Fruit fly (Drosophila melanogaster) whole organism, embryonic: Measurements from ENCODE around the gene Etfb.

ENCODE experiments used
- CG10267 ChIP-seq: fragments of 200-800 bp; sonication (Bioruptor generic); optimal IDR thresholded peaks from 2 replicates; lab custom pipeline; 2018; ENCODE audit warnings: missing biosample characterization, mild to moderate bottlenecking, missing genetic modification characterization, moderate library complexity
- CG10543 ChIP-seq: fragments of 200-800 bp; sonication (Bioruptor generic); optimal IDR thresholded peaks from 3 replicates; lab custom pipeline; 2017; ENCODE audit warnings: missing biosample characterization, mild to moderate bottlenecking, missing genetic modification characterization, moderate library complexity
- CG10979 ChIP-seq: fragments of 200-800 bp; sonication (Bioruptor generic); optimal IDR thresholded peaks from 2 replicates; lab custom pipeline; 2018; ENCODE audit warnings: missing biosample characterization, mild to moderate bottlenecking, missing genetic modification characterization, moderate library complexity
- CG12071 ChIP-seq: fragments of 200-800 bp; sonication (Bioruptor generic); optimal IDR thresholded peaks from 3 replicates; lab custom pipeline; 2018; ENCODE audit warnings: missing biosample characterization, mild to moderate bottlenecking, missing genetic modification characterization
- CG1233 ChIP-seq: fragments of 200-800 bp; sonication (Bioruptor generic); optimal IDR thresholded peaks from 4 replicates; lab custom pipeline; 2018; ENCODE audit warnings: missing biosample characterization, mild to moderate bottlenecking, missing genetic modification characterization
- CG12391 ChIP-seq: fragments of 200-800 bp; sonication (Bioruptor generic); optimal IDR thresholded peaks from 3 replicates; lab custom pipeline; 2018; ENCODE audit warnings: missing biosample characterization, mild to moderate bottlenecking, missing genetic modification characterization, moderate library complexity
- CG12659 ChIP-seq: fragments of 200-800 bp; sonication (Bioruptor generic); optimal IDR thresholded peaks from 3 replicates; lab custom pipeline; 2017; ENCODE audit warnings: mild to moderate bottlenecking, missing biosample characterization, missing genetic modification reagents, missing genetic modification characterization
- CG12769 ChIP-seq: fragments of 200-800 bp; sonication (Bioruptor generic); optimal IDR thresholded peaks from 2 replicates; lab custom pipeline; 2019; ENCODE audit warnings: missing biosample characterization, mild to moderate bottlenecking, missing genetic modification characterization, moderate library complexity
- CG14965 ChIP-seq: fragments of 200-800 bp; sonication (Bioruptor generic); optimal IDR thresholded peaks from 2 replicates; lab custom pipeline; 2016; ENCODE audit warnings: missing biosample characterization, missing genetic modification characterization, borderline replicate concordance
- CG15696 ChIP-seq: fragments of 200-800 bp; sonication (Bioruptor generic); optimal IDR thresholded peaks from 2 replicates; lab custom pipeline; 2019; ENCODE audit warnings: missing biosample characterization, mild to moderate bottlenecking, missing genetic modification characterization, moderate library complexity
- CG16779 ChIP-seq: fragments of 200-800 bp; sonication (Bioruptor generic); IDR thresholded peaks from 2 replicates; pipeline ENCODE4 v1.3.6; 2022; ENCODE audit warnings: missing biosample characterization, missing genetic modification characterization
- CG2129 ChIP-seq: fragments of 200-800 bp; sonication (Bioruptor generic); IDR thresholded peaks from 2 replicates; pipeline ENCODE4 v1.3.6; 2022; ENCODE audit warnings: missing biosample characterization, missing genetic modification characterization; ENCODE audit not compliant: partially characterized antibody
- CG32772 ChIP-seq: fragments of 200-800 bp; sonication (Bioruptor generic); IDR thresholded peaks from 2 replicates; pipeline ENCODE4 v1.3.6; 2022; ENCODE audit warnings: missing biosample characterization, missing genetic modification characterization
- CG3281 ChIP-seq: fragments of 200-800 bp; sonication (Bioruptor generic); optimal IDR thresholded peaks from 3 replicates; lab custom pipeline; 2017; ENCODE audit warnings: missing biosample characterization, mild to moderate bottlenecking, missing genetic modification characterization
- CG4328 ChIP-seq: fragments of 200-800 bp; sonication (Bioruptor generic); optimal IDR thresholded peaks from 3 replicates; lab custom pipeline; 2017; ENCODE audit warnings: missing biosample characterization, missing genetic modification reagents, missing genetic modification characterization
- CG4707 ChIP-seq: fragments of 200-800 bp; sonication (Bioruptor generic); optimal IDR thresholded peaks from 2 replicates; lab custom pipeline; 2018; ENCODE audit warnings: missing biosample characterization, mild to moderate bottlenecking, missing genetic modification characterization, moderate library complexity
- CG8281 ChIP-seq: fragments of 200-800 bp; sonication (Bioruptor generic); optimal IDR thresholded peaks from 2 replicates; lab custom pipeline; 2018; ENCODE audit warnings: missing biosample characterization, mild to moderate bottlenecking, missing genetic modification characterization, moderate library complexity
- CG8478 ChIP-seq: fragments of >200 bp; optimal IDR thresholded peaks from 2 replicates; lab custom pipeline; 2018
- CG9215 ChIP-seq: fragments of 200-800 bp; sonication (Bioruptor generic); IDR thresholded peaks from 2 replicates; pipeline ENCODE4 v1.3.6; 2022; ENCODE audit warnings: missing biosample characterization, missing genetic modification characterization
- CG9817 ChIP-seq: fragments of 200-800 bp; sonication (Bioruptor generic); optimal IDR thresholded peaks from 2 replicates; lab custom pipeline; 2018; ENCODE audit warnings: missing biosample characterization, mild to moderate bottlenecking, missing genetic modification characterization, moderate library complexity
- D ChIP-seq, 2 experiments: fragments of 200-800 bp in 1 of 2; fragments of >200 bp in 1 of 2; sonication (Bioruptor generic) in 1 of 2; optimal IDR thresholded peaks; 2 replicates in 1 of 2; 3 replicates in 1 of 2; lab custom pipeline; 2017; ENCODE audit warnings: mild to moderate bottlenecking in 1 of 2, missing biosample characterization in 1 of 2, missing genetic modification characterization in 1 of 2, missing genetic modification reagents in 1 of 2
- Dek ChIP-seq: fragments of 200-800 bp; sonication (Bioruptor generic); optimal IDR thresholded peaks from 3 replicates; lab custom pipeline; 2019; ENCODE audit warnings: missing biosample characterization, mild to moderate bottlenecking, missing genetic modification characterization, moderate library complexity
- Dfd ChIP-seq, 2 experiments: fragments of >200 bp; optimal IDR thresholded peaks; 2 replicates each; lab custom pipeline; 2017; ENCODE audit warnings: missing biosample characterization in 2 of 2, missing genetic modification characterization in 2 of 2
- Dip3 ChIP-seq: fragments of 200-800 bp; sonication (Bioruptor generic); optimal IDR thresholded peaks from 3 replicates; lab custom pipeline; 2016; ENCODE audit warnings: missing biosample characterization, missing genetic modification characterization
- Dp ChIP-seq: fragments of 200-800 bp; sonication (Bioruptor generic); optimal IDR thresholded peaks from 2 replicates; lab custom pipeline; 2018; ENCODE audit warnings: missing biosample characterization, mild to moderate bottlenecking, missing genetic modification characterization, moderate library complexity
- H2.0 ChIP-seq: fragments of 200-800 bp; sonication (Bioruptor generic); IDR thresholded peaks from 2 replicates; pipeline ENCODE4 v1.3.6; 2022; ENCODE audit warnings: missing biosample characterization, missing genetic modification characterization
- HLH4C ChIP-seq: fragments of 200-800 bp; sonication (Bioruptor generic); IDR thresholded peaks from 3 replicates; pipeline ENCODE4 v1.3.6; 2022; ENCODE audit warnings: missing biosample characterization, missing genetic modification characterization; ENCODE audit not compliant: partially characterized antibody
- HmgZ ChIP-seq: fragments of 200-800 bp; sonication (Bioruptor generic); optimal IDR thresholded peaks from 2 replicates; lab custom pipeline; 2018; ENCODE audit warnings: missing biosample characterization, mild to moderate bottlenecking, missing genetic modification characterization
- NK7.1 ChIP-seq: fragments of 200-800 bp; sonication (Bioruptor generic); optimal IDR thresholded peaks from 3 replicates; lab custom pipeline; 2016; ENCODE audit warnings: missing biosample characterization, missing genetic modification characterization
- Opbp ChIP-seq: fragments of 200-800 bp; sonication (Bioruptor generic); IDR thresholded peaks from 3 replicates; pipeline ENCODE4 v1.3.6; 2022; ENCODE audit warnings: missing biosample characterization, missing genetic modification characterization; ENCODE audit not compliant: partially characterized antibody
- Poxn ChIP-seq: fragments of 200-800 bp; sonication (Bioruptor generic); IDR thresholded peaks from 2 replicates; pipeline ENCODE4 v1.3.6; 2022; ENCODE audit warnings: missing biosample characterization, missing genetic modification characterization
- Xrp1 ChIP-seq: fragments of 200-800 bp; sonication (Bioruptor generic); IDR thresholded peaks from 2 replicates; pipeline ENCODE4 v1.3.6; 2022; ENCODE audit warnings: missing biosample characterization, missing genetic modification characterization
- ap ChIP-seq: fragments of 200-800 bp; sonication (Bioruptor generic); IDR thresholded peaks from 2 replicates; pipeline ENCODE4 v1.3.6; 2022; ENCODE audit warnings: missing biosample characterization, missing genetic modification characterization
- ash1 ChIP-seq: fragments of 200-800 bp; sonication (Bioruptor generic); optimal IDR thresholded peaks from 2 replicates; lab custom pipeline; 2018; ENCODE audit warnings: missing biosample characterization, mild to moderate bottlenecking, missing genetic modification characterization
- cas ChIP-seq: fragments of 200-800 bp; sonication (Bioruptor generic); IDR thresholded peaks from 2 replicates; pipeline ENCODE4 v1.3.6; 2022; ENCODE audit warnings: missing biosample characterization, missing genetic modification characterization
- caup ChIP-seq: fragments of 200-800 bp; sonication (Bioruptor generic); optimal IDR thresholded peaks from 3 replicates; lab custom pipeline; 2017; ENCODE audit warnings: missing biosample characterization, mild to moderate bottlenecking, missing genetic modification characterization, moderate library complexity; ENCODE audit not compliant: severe bottlenecking
- corto ChIP-seq: fragments of 200-800 bp; sonication (Bioruptor generic); optimal IDR thresholded peaks from 2 replicates; lab custom pipeline; 2016; ENCODE audit warnings: missing biosample characterization, mild to moderate bottlenecking, missing genetic modification characterization, moderate library complexity
- grau ChIP-seq: fragments of 200-800 bp; optimal IDR thresholded peaks from 3 replicates; lab custom pipeline; 2019; ENCODE audit warnings: missing biosample characterization, mild to moderate bottlenecking, missing genetic modification characterization, moderate library complexity
- hth ChIP-seq: fragments of >200 bp; optimal IDR thresholded peaks from 2 replicates; lab custom pipeline; 2017; ENCODE audit warnings: inconsistent platforms
- rib ChIP-seq: fragments of 200-800 bp; sonication (Bioruptor generic); IDR thresholded peaks from 2 replicates; pipeline ENCODE4 v1.3.6; 2022; ENCODE audit warnings: missing biosample characterization, missing genetic modification characterization
- schlank ChIP-seq: fragments of 200-800 bp; sonication (Bioruptor generic); optimal IDR thresholded peaks from 2 replicates; lab custom pipeline; 2018; ENCODE audit warnings: missing biosample characterization, mild to moderate bottlenecking, missing genetic modification characterization
- sens-2 ChIP-seq: fragments of 200-800 bp; sonication (Bioruptor generic); IDR thresholded peaks from 2 replicates; pipeline ENCODE4 v1.3.6; 2022; ENCODE audit warnings: missing biosample characterization, missing genetic modification characterization
- stc ChIP-seq: fragments of 200-800 bp; sonication (Bioruptor generic); IDR thresholded peaks from 2 replicates; pipeline ENCODE4 v1.3.6; 2022; ENCODE audit warnings: missing biosample characterization, missing genetic modification characterization
- vfl ChIP-seq: fragments of 200-800 bp; sonication (Bioruptor generic); optimal IDR thresholded peaks from 2 replicates; lab custom pipeline; 2016; ENCODE audit warnings: missing biosample characterization, missing genetic modification characterization
- z ChIP-seq: fragments of 200-800 bp; sonication (Bioruptor generic); IDR thresholded peaks from 3 replicates; pipeline ENCODE4 v1.3.6; 2022; ENCODE audit warnings: missing biosample characterization, missing genetic modification characterization
- zen ChIP-seq: fragments of 200-800 bp; sonication (Bioruptor generic); optimal IDR thresholded peaks from 3 replicates; lab custom pipeline; 2018; ENCODE audit warnings: missing biosample characterization, mild to moderate bottlenecking, missing genetic modification characterization, moderate library complexity
- zf30C ChIP-seq: fragments of 200-800 bp; sonication (Bioruptor generic); optimal IDR thresholded peaks from 3 replicates; lab custom pipeline; 2018; ENCODE audit warnings: missing biosample characterization, mild to moderate bottlenecking, missing genetic modification characterization

Etfb gene

dm6 chr3R:29770930-29771329, 31.8 kb downstream of the Etfb start (continued):
- TF ChIP-seq ash1 (GFP tag; lab: Kevin White, UChicago) (no peak), CG10267 (tag; lab: Kevin White, UChicago) (no peak), Dip3 (GFP tag; lab: Kevin White, UChicago) (no peak), rib (GFP tag; lab: Robert Waterston, UW) (0 out of 2 replicates have a peak, but pooled peaks have one; percentile 16), CG4328 (GFP tag; lab: Kevin White, UChicago) (no peak), CG32772 (GFP tag; lab: Robert Waterston, UW) (no peak), stc (no peak), HmgZ (tag; lab: Kevin White, UChicago) (no peak), CG2129 (GFP tag; lab: Robert Waterston, UW) (no peak), zen (tag; lab: Kevin White, UChicago) (peak; percentile 91), D (optimal IDR thresholded peaks at IDR 0.05; lab: Kevin White, UChicago) (peak; percentile 11), D (GFP tag; optimal IDR thresholded peaks at IDR 0.05; lab: Kevin White, UChicago) (no peak), H2.0 (GFP tag; lab: Robert Waterston, UW) (no peak), CG12769 (tag; lab: Kevin White, UChicago) (no peak), Poxn (no peak), Xrp1 (GFP tag; lab: Robert Waterston, UW) (no peak), CG14965 (GFP tag; lab: Kevin White, UChicago) (no peak), CG12391 (no peak), vfl (no peak), Dek (no peak), CG12071 (GFP tag; lab: Kevin White, UChicago) (no peak), schlank (tag; lab: Kevin White, UChicago) (no peak), ap (GFP tag; lab: Robert Waterston, UW) (no peak), caup (no peak), z (GFP tag; lab: Robert Waterston, UW) (peak; percentile 48; the same call in 2 of the 3 replicates), CG15696 (tag; lab: Kevin White, UChicago) (no peak), sens-2 (GFP tag; lab: Robert Waterston, UW) (no peak), zf30C (no peak), CG8281 (no peak), Dp (GFP tag; lab: Kevin White, UChicago) (no peak), NK7.1 (GFP tag; lab: Kevin White, UChicago) (no peak), CG12659 (GFP tag; lab: Kevin White, UChicago) (no peak), CG9215 (GFP tag; lab: Robert Waterston, UW) (no peak), cas (no peak), grau (no peak), CG10979 (tag; lab: Kevin White, UChicago) (no peak), CG9817 (tag; lab: Kevin White, UChicago) (no peak)

dm6 chr3R:29767236-29767635, 35.5 kb downstream of the Etfb start:
- no peak for TF ChIP-seq corto
- peak in 1 of 2 experiments; percentile 77 for TF ChIP-seq Dfd (GFP tag; optimal IDR thresholded peaks at IDR 0.05; lab: Kevin White, UChicago)
- no peak for TF ChIP-seq CG1233 (GFP tag; lab: Kevin White, UChicago)
- TF ChIP-seq hth = no peak
- no peak for TF ChIP-seq CG10543 (GFP tag; lab: Kevin White, UChicago)
- TF ChIP-seq CG3281 (GFP tag; lab: Kevin White, UChicago) = no peak
- TF ChIP-seq CG4707 = no peak
- TF ChIP-seq HLH4C = 0 out of 3 replicates have a peak, but pooled peaks have one; percentile 7
- TF ChIP-seq CG8478 = peak; percentile 73
- no peak for TF ChIP-seq CG16779
- TF ChIP-seq Opbp (GFP tag; lab: Robert Waterston, UW) = no peak
